Comparison of ENCODE assay signal across 1 worm cellular context in genomic region chrV:6538323-6538722, ce11.
TF ChIP-seq lines count a peak whose summit lies in the region.

No protein-coding gene starts in this region.

TF ChIP-seq in whole organism, L1 larva, 84 proteins besides CTCF, POLR2A, EP300 and RAD21 (continued from another document):
- TF ChIP-seq lsy-2 (tag; optimal IDR thresholded peaks at IDR 0.05; lab: Kevin White, UChicago) (peak in 1 of 2 experiments; percentile 48), jun-1 (tag; optimal IDR thresholded peaks at IDR 0.05; lab: Kevin White, UChicago) (no peak), ztf-11 (tag; optimal IDR thresholded peaks at IDR 0.05; lab: Kevin White, UChicago) (no peak), nhr-71 (tag; optimal IDR thresholded peaks at IDR 0.05; lab: Kevin White, UChicago) (peak; percentile 22), irx-1 (tag; optimal IDR thresholded peaks at IDR 0.05; lab: Kevin White, UChicago) (no peak)
